Fruit fly (Drosophila melanogaster) whole organism, wandering third instar larva: ENCODE measurements around the gene Acer.

Experiments
- Sp1 ChIP-seq: fragments of 200-800 bp; sonication (Bioruptor generic); optimal IDR thresholded peaks from 3 replicates; lab custom pipeline; 2019; ENCODE audit warnings: missing biosample characterization, mild to moderate bottlenecking, missing genetic modification characterization, moderate library complexity
- Vsx2 ChIP-seq: fragments of 200-300, 225-300 bp; sonication (Bioruptor generic); optimal IDR thresholded peaks from 2 replicates; lab custom pipeline; 2018; ENCODE audit warnings: missing biosample characterization, missing genetic modification characterization; ENCODE audit not compliant: partially characterized antibody
- br ChIP-seq: fragments of 200-800 bp; sonication (Bioruptor generic); optimal IDR thresholded peaks from 2 replicates; lab custom pipeline; 2016; ENCODE audit warnings: missing biosample characterization, missing genetic modification characterization
- brk ChIP-seq: fragments of 200-800 bp; sonication (Bioruptor generic); optimal IDR thresholded peaks from 2 replicates; lab custom pipeline; 2016; ENCODE audit warnings: missing biosample characterization, mild to moderate bottlenecking, missing genetic modification characterization
- psq ChIP-seq: fragments of 200-800 bp; sonication (Bioruptor generic); optimal IDR thresholded peaks from 3 replicates; lab custom pipeline; 2017; ENCODE audit warnings: missing biosample characterization, mild to moderate bottlenecking, missing genetic modification characterization, moderate library complexity

DNA sequence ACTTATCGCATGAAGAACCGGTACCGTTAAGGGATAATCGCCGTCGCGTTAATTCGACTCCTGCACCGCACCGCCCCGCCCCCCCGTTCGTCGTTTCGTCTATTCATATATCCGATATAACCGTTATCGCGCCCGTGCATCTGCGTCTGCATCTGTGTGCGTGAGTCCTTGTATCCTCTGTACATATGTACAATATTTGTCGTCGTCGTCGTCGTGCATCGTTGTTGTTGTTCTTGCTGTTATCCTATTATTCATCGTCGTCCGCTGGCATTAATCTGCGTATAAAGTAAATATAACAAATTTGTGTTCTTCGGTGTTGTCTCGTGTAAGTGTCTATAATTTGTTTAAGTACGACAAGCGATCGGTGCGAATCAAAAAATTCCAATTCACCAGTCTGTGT lies 22.9 kb downstream of the Acer start:
- no peak for TF ChIP-seq psq
- TF ChIP-seq brk (GFP tag; lab: Kevin White, UChicago): no peak
- no peak for TF ChIP-seq Sp1 (GFP tag; lab: Kevin White, UChicago)
- no peak for TF ChIP-seq Vsx2 (GFP tag; lab: Kevin White, UChicago)
- TF ChIP-seq br (GFP tag; lab: Kevin White, UChicago): no peak
